ENCODE assay signal across 1 worm cellular context in genomic region chrIV:6097040-6097928, ce11.
TF ChIP-seq lines count a peak whose summit lies in the region.

No protein-coding gene starts in this region.

TF ChIP-seq in whole organism, L1 larva, 84 proteins besides CTCF, POLR2A, EP300 and RAD21 (continued from another document):
- TF ChIP-seq nhr-84 (tag; optimal IDR thresholded peaks at IDR 0.05; lab: Kevin White, UChicago), result no peak
- peak; percentile 91 for TF ChIP-seq mep-1 (tag; optimal IDR thresholded peaks at IDR 0.05; lab: Kevin White, UChicago)
- TF ChIP-seq snpc-4 (tag; optimal IDR thresholded peaks at IDR 0.05; lab: Kevin White, UChicago), result peak; percentile 84
- no peak for TF ChIP-seq unc-98 (GFP tag; IDR thresholded peaks at IDR 0.05; lab: Robert Waterston, UW)
- no peak for TF ChIP-seq nhr-12 (tag; optimal IDR thresholded peaks at IDR 0.05; lab: Kevin White, UChicago)
- peak; percentile 63 for TF ChIP-seq fkh-10 (GFP tag; optimal IDR thresholded peaks at IDR 0.05; lab: Kevin White, UChicago)
- peak in 1 of 2 experiments; percentile 81 for TF ChIP-seq mdl-1 (tag; optimal IDR thresholded peaks at IDR 0.05; lab: Kevin White, UChicago)
- peak; percentile 56 for TF ChIP-seq nhr-77 (tag; optimal IDR thresholded peaks at IDR 0.05; lab: Kevin White, UChicago)
- TF ChIP-seq isw-1 (GFP tag; IDR thresholded peaks at IDR 0.05; lab: Robert Waterston, UW), result peak; percentile 47
- TF ChIP-seq elt-3 (tag; optimal IDR thresholded peaks at IDR 0.05; lab: Kevin White, UChicago), result peak; percentile 22 to 54 (median 42)
- peak; percentile 79 for TF ChIP-seq nhr-90 (tag; optimal IDR thresholded peaks at IDR 0.05; lab: Kevin White, UChicago; ENCODE audit: poor library complexity)
- no peak for TF ChIP-seq unc-30 (tag; optimal IDR thresholded peaks at IDR 0.05; lab: Kevin White, UChicago)
- peak; percentile 15 for TF ChIP-seq elt-2 (tag; optimal IDR thresholded peaks at IDR 0.05; lab: Kevin White, UChicago)
- no peak for TF ChIP-seq fos-1 (tag; optimal IDR thresholded peaks at IDR 0.05; lab: Kevin White, UChicago)
- peak; percentile 29 for TF ChIP-seq lir-3 (tag; optimal IDR thresholded peaks at IDR 0.05; lab: Kevin White, UChicago; ENCODE audit: poor library complexity)
- no peak for TF ChIP-seq ceh-8 (GFP tag; optimal IDR thresholded peaks at IDR 0.05; lab: Kevin White, UChicago)
- TF ChIP-seq hpl-2 (GFP tag; optimal IDR thresholded peaks at IDR 0.05; lab: Kevin White, UChicago), result no peak
- TF ChIP-seq mab-9 (GFP tag; IDR thresholded peaks at IDR 0.05; lab: Robert Waterston, UW), result 0 out of 2 replicates have a peak, but pooled peaks have one; percentile 7
- TF ChIP-seq pag-3 (tag; optimal IDR thresholded peaks at IDR 0.05; lab: Kevin White, UChicago; ENCODE audit: borderline replicate concordance, insufficient read depth), result no peak
- no peak for TF ChIP-seq Y116A8C.19 (tag; optimal IDR thresholded peaks at IDR 0.05; lab: Kevin White, UChicago; ENCODE audit: borderline replicate concordance)
- TF ChIP-seq unc-62 (GFP tag; optimal IDR thresholded peaks at IDR 0.05; lab: Kevin White, UChicago), result no peak
- TF ChIP-seq nhr-20 (tag; optimal IDR thresholded peaks at IDR 0.05; lab: Kevin White, UChicago), result peak; percentile 91
